Fruit fly (Drosophila melanogaster) whole organism, embryonic: ENCODE data around the gene mRpL24.

ENCODE experiments used
- Aef1 ChIP-seq: fragments of 200-800 bp; sonication (Bioruptor generic); IDR thresholded peaks from 3 replicates; pipeline ENCODE4 v1.3.6; 2022; ENCODE audit warnings: missing biosample characterization, missing genetic modification characterization
- Atf-2 ChIP-seq: fragments of 200-800 bp; sonication (Bioruptor generic); optimal IDR thresholded peaks from 2 replicates; lab custom pipeline; 2016; ENCODE audit warnings: missing biosample characterization, missing genetic modification characterization
- CG10979 ChIP-seq: fragments of 200-800 bp; sonication (Bioruptor generic); optimal IDR thresholded peaks from 2 replicates; lab custom pipeline; 2018; ENCODE audit warnings: missing biosample characterization, mild to moderate bottlenecking, missing genetic modification characterization, moderate library complexity
- CG11560 ChIP-seq: fragments of 200-800 bp; sonication (Bioruptor generic); IDR thresholded peaks from 3 replicates; pipeline ENCODE4 v1.3.6; 2022; ENCODE audit warnings: missing biosample characterization, missing genetic modification characterization
- CG12299 ChIP-seq: fragments of 200-800 bp; sonication (Bioruptor generic); optimal IDR thresholded peaks from 2 replicates; lab custom pipeline; 2018; ENCODE audit warnings: missing biosample characterization, mild to moderate bottlenecking, missing genetic modification characterization
- CG12391 ChIP-seq: fragments of 200-800 bp; sonication (Bioruptor generic); optimal IDR thresholded peaks from 3 replicates; lab custom pipeline; 2018; ENCODE audit warnings: missing biosample characterization, mild to moderate bottlenecking, missing genetic modification characterization, moderate library complexity
- CG14050 ChIP-seq: fragments of 200-800 bp; sonication (Bioruptor generic); IDR thresholded peaks from 3 replicates; pipeline ENCODE4 v1.3.6; 2022; ENCODE audit warnings: missing biosample characterization, missing genetic modification characterization
- CG14667 ChIP-seq: fragments of 200-800 bp; sonication (Bioruptor generic); IDR thresholded peaks from 2 replicates; pipeline ENCODE4 v1.3.6; 2022; ENCODE audit warnings: missing biosample characterization, missing genetic modification characterization
- CG14710 ChIP-seq: fragments of 200-800 bp; sonication (Bioruptor generic); optimal IDR thresholded peaks from 3 replicates; lab custom pipeline; 2019; ENCODE audit warnings: missing biosample characterization, mild to moderate bottlenecking, missing genetic modification characterization, moderate library complexity
- CG15011 ChIP-seq: fragments of 200-800 bp; sonication (Bioruptor generic); optimal IDR thresholded peaks from 3 replicates; lab custom pipeline; 2018; ENCODE audit warnings: missing biosample characterization, mild to moderate bottlenecking, missing genetic modification characterization
- CG15601 ChIP-seq: fragments of 200-800 bp; sonication (Bioruptor generic); optimal IDR thresholded peaks from 3 replicates; lab custom pipeline; 2019; ENCODE audit warnings: missing biosample characterization, mild to moderate bottlenecking, missing genetic modification characterization, moderate library complexity
- CG16779 ChIP-seq: fragments of 200-800 bp; sonication (Bioruptor generic); IDR thresholded peaks from 2 replicates; pipeline ENCODE4 v1.3.6; 2022; ENCODE audit warnings: missing biosample characterization, missing genetic modification characterization
- CG17359 ChIP-seq: fragments of 200-800 bp; sonication (Bioruptor generic); optimal IDR thresholded peaks from 3 replicates; lab custom pipeline; 2018; ENCODE audit warnings: missing biosample characterization, mild to moderate bottlenecking, missing genetic modification characterization, moderate library complexity
- CG2678 ChIP-seq: fragments of 200-800 bp; sonication (Bioruptor generic); optimal IDR thresholded peaks from 3 replicates; lab custom pipeline; 2019; ENCODE audit warnings: missing biosample characterization, mild to moderate bottlenecking, missing genetic modification characterization, moderate library complexity
- CG3065 ChIP-seq: fragments of 200-800 bp; sonication (Bioruptor generic); optimal IDR thresholded peaks from 2 replicates; lab custom pipeline; 2016; ENCODE audit warnings: missing biosample characterization, missing genetic modification characterization
- CG32772 ChIP-seq: fragments of 200-800 bp; sonication (Bioruptor generic); IDR thresholded peaks from 2 replicates; pipeline ENCODE4 v1.3.6; 2022; ENCODE audit warnings: missing biosample characterization, missing genetic modification characterization
- CG3995 ChIP-seq: fragments of 200-800 bp; sonication (Bioruptor generic); optimal IDR thresholded peaks from 3 replicates; lab custom pipeline; 2016; ENCODE audit warnings: missing biosample characterization, missing genetic modification characterization
- CG6813 ChIP-seq: fragments of 200-800 bp; sonication (Bioruptor generic); optimal IDR thresholded peaks from 2 replicates; lab custom pipeline; 2017; ENCODE audit warnings: missing biosample characterization, missing genetic modification characterization, mild to moderate bottlenecking, moderate library complexity, missing genetic modification reagents
- CG7372 ChIP-seq: fragments of 200-800 bp; sonication (Bioruptor generic); IDR thresholded peaks from 2 replicates; pipeline ENCODE4 v1.3.6; 2022; ENCODE audit warnings: missing biosample characterization, missing genetic modification characterization
- CG8290 ChIP-seq, 3 experiments: fragments of 200-800 bp; sonication (Bioruptor generic); optimal IDR thresholded peaks; 2 replicates each; lab custom pipeline; 2016 to 2019; ENCODE audit warnings: missing biosample characterization in 3 of 3, missing genetic modification characterization in 3 of 3, mild to moderate bottlenecking in 2 of 3, moderate library complexity in 1 of 3
- CG8359 ChIP-seq: fragments of 200-800 bp; sonication (Bioruptor generic); optimal IDR thresholded peaks from 2 replicates; lab custom pipeline; 2017; ENCODE audit warnings: missing biosample characterization, mild to moderate bottlenecking, missing genetic modification characterization, borderline replicate concordance
- CG8388 ChIP-seq: fragments of 200-800 bp; sonication (Bioruptor generic); optimal IDR thresholded peaks from 2 replicates; lab custom pipeline; 2019; ENCODE audit warnings: missing biosample characterization, mild to moderate bottlenecking, missing genetic modification characterization, moderate library complexity
- CG9797 ChIP-seq: fragments of 200-800 bp; sonication (Bioruptor generic); optimal IDR thresholded peaks from 3 replicates; lab custom pipeline; 2018; ENCODE audit warnings: missing biosample characterization, mild to moderate bottlenecking, missing genetic modification characterization
- Dbx ChIP-seq: fragments of 200-800 bp; sonication (Bioruptor generic); IDR thresholded peaks from 3 replicates; pipeline ENCODE4 v1.3.6; 2022; ENCODE audit warnings: missing biosample characterization, missing genetic modification characterization
- Doc2 ChIP-seq: fragments of 200-800 bp; sonication (Bioruptor generic); IDR thresholded peaks from 2 replicates; pipeline ENCODE4 v1.3.6; 2022; ENCODE audit warnings: missing biosample characterization, missing genetic modification characterization
- Hey ChIP-seq: fragments of 200-800 bp; sonication (Bioruptor generic); optimal IDR thresholded peaks from 3 replicates; lab custom pipeline; 2018; ENCODE audit warnings: missing biosample characterization, mild to moderate bottlenecking, missing genetic modification characterization
- Hmr ChIP-seq: fragments of 200-800 bp; sonication (Bioruptor generic); optimal IDR thresholded peaks from 3 replicates; lab custom pipeline; 2017; ENCODE audit warnings: mild to moderate bottlenecking, missing biosample characterization, missing genetic modification reagents, missing genetic modification characterization
- Hr3 ChIP-seq: fragments of 200-800 bp; sonication (Bioruptor generic); optimal IDR thresholded peaks from 3 replicates; lab custom pipeline; 2016; ENCODE audit warnings: missing biosample characterization, missing genetic modification characterization
- Hsf ChIP-seq: fragments of 200-800 bp; sonication (Bioruptor generic); optimal IDR thresholded peaks from 3 replicates; lab custom pipeline; 2016; ENCODE audit warnings: missing biosample characterization, missing genetic modification characterization
- Kr ChIP-seq: fragments of 200-800 bp; sonication (Bioruptor generic); optimal IDR thresholded peaks from 2 replicates; lab custom pipeline; 2017; ENCODE audit warnings: missing biosample characterization, mild to moderate bottlenecking, missing genetic modification characterization
- Lim3 ChIP-seq: fragments of 200-800 bp; sonication (Bioruptor generic); IDR thresholded peaks from 2 replicates; pipeline ENCODE4 v1.3.6; 2022; ENCODE audit warnings: missing biosample characterization, missing genetic modification characterization
- Mes4 ChIP-seq: fragments of 200-800 bp; sonication (Bioruptor generic); optimal IDR thresholded peaks from 2 replicates; lab custom pipeline; 2016; ENCODE audit warnings: missing biosample characterization, missing genetic modification characterization
- NfI ChIP-seq: fragments of 200-800 bp; sonication (Bioruptor generic); optimal IDR thresholded peaks from 3 replicates; lab custom pipeline; 2018; ENCODE audit warnings: missing biosample characterization, mild to moderate bottlenecking, missing genetic modification characterization, moderate library complexity
- Rfx ChIP-seq: fragments of 200-800 bp; sonication (Bioruptor generic); IDR thresholded peaks from 2 replicates; pipeline ENCODE4 v1.3.6; 2022; ENCODE audit warnings: missing biosample characterization, missing genetic modification characterization
- Sin3A ChIP-seq: fragments of >200 bp; optimal IDR thresholded peaks from 2 replicates; lab custom pipeline; 2018
- cato ChIP-seq: fragments of 200-800 bp; sonication (Bioruptor generic); optimal IDR thresholded peaks from 2 replicates; lab custom pipeline; 2016; ENCODE audit warnings: missing biosample characterization, missing genetic modification characterization, borderline replicate concordance
- caup ChIP-seq: fragments of 200-800 bp; sonication (Bioruptor generic); optimal IDR thresholded peaks from 3 replicates; lab custom pipeline; 2017; ENCODE audit warnings: missing biosample characterization, mild to moderate bottlenecking, missing genetic modification characterization, moderate library complexity; ENCODE audit not compliant: severe bottlenecking
- da ChIP-seq: fragments of 200-800 bp; sonication (Bioruptor generic); optimal IDR thresholded peaks from 2 replicates; lab custom pipeline; 2016; ENCODE audit warnings: missing biosample characterization, missing genetic modification characterization
- emc ChIP-seq: fragments of 200-800 bp; sonication (Bioruptor generic); optimal IDR thresholded peaks from 2 replicates; lab custom pipeline; 2016; ENCODE audit warnings: missing biosample characterization, missing genetic modification characterization
- jumu ChIP-seq: fragments of 200-800 bp; sonication (Bioruptor generic); optimal IDR thresholded peaks from 3 replicates; lab custom pipeline; 2016; ENCODE audit warnings: missing biosample characterization, missing genetic modification characterization
- lab ChIP-seq: fragments of 200-800 bp; sonication (Bioruptor generic); optimal IDR thresholded peaks from 3 replicates; lab custom pipeline; 2017; ENCODE audit warnings: missing biosample characterization, missing genetic modification characterization, mild to moderate bottlenecking, moderate library complexity, missing genetic modification reagents
- lola ChIP-seq, 3 experiments: fragments of >200 bp in 2 of 3; fragments of 200-800 bp in 1 of 3; sonication (Bioruptor generic) in 1 of 3; optimal IDR thresholded peaks; 2 replicates each; lab custom pipeline; 2017 to 2019; ENCODE audit warnings: missing biosample characterization in 3 of 3, missing genetic modification characterization in 3 of 3, mild to moderate bottlenecking in 1 of 3, moderate library complexity in 1 of 3
- mirr ChIP-seq: fragments of 200-800 bp; sonication (Bioruptor generic); optimal IDR thresholded peaks from 3 replicates; lab custom pipeline; 2018; ENCODE audit warnings: missing biosample characterization, mild to moderate bottlenecking, missing genetic modification characterization
- sens-2 ChIP-seq: fragments of 200-800 bp; sonication (Bioruptor generic); IDR thresholded peaks from 2 replicates; pipeline ENCODE4 v1.3.6; 2022; ENCODE audit warnings: missing biosample characterization, missing genetic modification characterization
- shn ChIP-seq: fragments of 200-800 bp; sonication (Bioruptor generic); optimal IDR thresholded peaks from 3 replicates; lab custom pipeline; 2016; ENCODE audit warnings: missing biosample characterization, missing genetic modification characterization
- sna ChIP-seq: fragments of 200-800 bp; sonication (Bioruptor generic); IDR thresholded peaks from 2 replicates; pipeline ENCODE4 v1.3.6; 2022; ENCODE audit warnings: missing biosample characterization, missing genetic modification characterization; ENCODE audit not compliant: partially characterized antibody
- sug ChIP-seq: fragments of 200-800 bp; optimal IDR thresholded peaks from 2 replicates; lab custom pipeline; 2019; ENCODE audit warnings: missing biosample characterization, mild to moderate bottlenecking, missing genetic modification characterization, moderate library complexity
- tll ChIP-seq, 2 experiments: fragments of 200-800 bp in 1 of 2; fragments of >200 bp in 1 of 2; sonication (Bioruptor generic) in 1 of 2; optimal IDR thresholded peaks; 2 replicates each; lab custom pipeline; 2017 to 2019; ENCODE audit warnings: missing biosample characterization in 2 of 2, missing genetic modification characterization in 2 of 2, mild to moderate bottlenecking in 1 of 2, moderate library complexity in 1 of 2
- tup ChIP-seq: fragments of 200-800 bp; sonication (Bioruptor generic); optimal IDR thresholded peaks from 2 replicates; lab custom pipeline; 2016; ENCODE audit warnings: missing biosample characterization, mild to moderate bottlenecking, missing genetic modification characterization, moderate library complexity
- zfh1 ChIP-seq: fragments of 200-800 bp; sonication (Bioruptor generic); IDR thresholded peaks from 3 replicates; pipeline ENCODE4 v1.3.6; 2022; ENCODE audit warnings: missing biosample characterization, missing genetic modification characterization

Gene mRpL24

DNA sequence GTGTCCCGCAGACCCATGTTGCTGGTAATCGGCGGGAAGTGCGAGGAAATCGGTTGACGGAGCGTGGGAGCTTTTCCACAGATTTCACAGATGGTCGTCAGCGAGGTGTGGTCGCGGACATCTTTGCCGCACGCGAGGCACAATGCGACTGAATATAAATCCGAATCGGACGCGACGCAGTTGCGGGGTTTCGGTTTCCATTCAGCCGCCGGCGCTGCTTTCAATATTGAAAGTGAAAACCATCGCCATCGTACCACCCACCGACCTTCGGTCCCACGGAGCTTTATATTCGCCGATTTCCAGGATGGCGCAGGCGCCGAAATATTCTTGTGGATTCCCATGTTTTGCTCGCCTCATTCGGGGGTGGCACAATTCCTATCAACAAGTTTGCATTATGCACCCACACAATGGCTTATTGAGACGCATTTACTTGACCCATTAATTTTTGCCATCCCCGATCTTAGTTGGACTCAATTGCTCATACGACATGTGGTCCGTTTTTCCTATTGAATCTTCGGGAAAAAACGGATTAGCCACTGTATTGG is 8.8 kb downstream of the mRpL24 start, which contains the start of gene hoe2 (continued):
- no peak for TF ChIP-seq Lim3
- TF ChIP-seq CG8388 (GFP tag; lab: Kevin White, UChicago), result no peak
- no peak for TF ChIP-seq sens-2 (GFP tag; lab: Robert Waterston, UW)
- no peak for TF ChIP-seq tup (GFP tag; lab: Kevin White, UChicago)
- TF ChIP-seq Doc2 (GFP tag; lab: Robert Waterston, UW), result no peak
- TF ChIP-seq tll (GFP tag; optimal IDR thresholded peaks at IDR 0.05; lab: Kevin White, UChicago), result no peak
- 0 out of 2 replicates have a peak, but pooled peaks have one; percentile 20 for TF ChIP-seq Rfx
- no peak for TF ChIP-seq emc (GFP tag; lab: Kevin White, UChicago)
- no peak for TF ChIP-seq Aef1 (GFP tag; lab: Robert Waterston, UW)
- TF ChIP-seq CG14710, result no peak
- TF ChIP-seq sna (GFP tag; lab: Robert Waterston, UW), result no peak
- TF ChIP-seq shn, result no peak
- TF ChIP-seq cato (GFP tag; lab: Kevin White, UChicago), result no peak
- TF ChIP-seq CG12299 (tag; lab: Kevin White, UChicago), result no peak
- no peak for TF ChIP-seq zfh1 (GFP tag; lab: Robert Waterston, UW)
- no peak for TF ChIP-seq lola (GFP tag; optimal IDR thresholded peaks at IDR 0.05; lab: Kevin White, UChicago)
- 0 out of 2 replicates have a peak, but pooled peaks have one; percentile 29 for TF ChIP-seq CG16779
- TF ChIP-seq CG14667 (GFP tag; lab: Robert Waterston, UW), result no peak
- no peak for TF ChIP-seq mirr (GFP tag; lab: Kevin White, UChicago)
- TF ChIP-seq jumu, result no peak
- TF ChIP-seq caup (GFP tag; lab: Kevin White, UChicago), result peak; percentile 7
- peak; percentile 55 for TF ChIP-seq lab
- no peak for TF ChIP-seq Hr3
- TF ChIP-seq Hey (tag; lab: Kevin White, UChicago), result no peak
- TF ChIP-seq CG9797 (GFP tag; lab: Kevin White, UChicago), result no peak
- TF ChIP-seq CG15011, result no peak
- no peak for TF ChIP-seq CG17359 (tag; lab: Kevin White, UChicago)
- no peak for TF ChIP-seq CG10979 (tag; lab: Kevin White, UChicago)
- no peak for TF ChIP-seq CG14050 (GFP tag; lab: Robert Waterston, UW)
- no peak for TF ChIP-seq CG7372 (GFP tag; lab: Robert Waterston, UW)
- TF ChIP-seq CG8290 (GFP tag; optimal IDR thresholded peaks at IDR 0.05; lab: Kevin White, UChicago), result no peak
- no peak for TF ChIP-seq CG8290 (tag; optimal IDR thresholded peaks at IDR 0.05; lab: Kevin White, UChicago)
- TF ChIP-seq CG3995, result no peak
- TF ChIP-seq NfI (GFP tag; lab: Kevin White, UChicago), result no peak
- peak; percentile 15 for TF ChIP-seq CG6813 (GFP tag; lab: Kevin White, UChicago)
- no peak for TF ChIP-seq Sin3A (lab: Kevin White, UChicago)
- no peak for TF ChIP-seq CG2678 (tag; lab: Kevin White, UChicago)
- no peak for TF ChIP-seq sug (tag; lab: Kevin White, UChicago)
- TF ChIP-seq CG32772 (GFP tag; lab: Robert Waterston, UW), result no peak
- no peak for TF ChIP-seq CG3065 (GFP tag; lab: Kevin White, UChicago)
- TF ChIP-seq CG15601 (tag; lab: Kevin White, UChicago), result peak; percentile 94
- TF ChIP-seq Atf-2 (GFP tag; lab: Kevin White, UChicago), result no peak
- no peak for TF ChIP-seq CG11560 (tag; lab: Robert Waterston, UW)
- no peak for TF ChIP-seq Hsf (GFP tag; lab: Kevin White, UChicago)
- TF ChIP-seq Mes4 (GFP tag; lab: Kevin White, UChicago), result no peak
- peak; percentile 38; the same call in 1 of the 3 replicates for TF ChIP-seq Dbx (GFP tag; lab: Robert Waterston, UW)
- TF ChIP-seq Hmr (GFP tag; lab: Kevin White, UChicago), result peak; percentile 71
- no peak for TF ChIP-seq Kr (GFP tag; lab: Kevin White, UChicago)
- no peak for TF ChIP-seq da
- no peak for TF ChIP-seq CG8359 (GFP tag; lab: Kevin White, UChicago)
- TF ChIP-seq CG12391, result no peak
